Worm (Caenorhabditis elegans) whole organism, midembryonic: ENCODE measurements around the gene oxy-4.

ENCODE experiments used
- T22C8.4 ChIP-seq: fragments of 200-800 bp; sonication (Bioruptor generic); IDR thresholded peaks from 2 replicates; pipeline ENCODE4 v1.3.6; 2022; ENCODE audit warnings: missing genetic modification characterization, missing compliant biosample characterization
- flt-1 ChIP-seq: fragments of 200-800 bp; sonication (Bioruptor generic); IDR thresholded peaks from 2 replicates; pipeline ENCODE4 v1.3.6; 2022; ENCODE audit warnings: missing genetic modification characterization, missing compliant biosample characterization
- klf-2 ChIP-seq: fragments of 200-800 bp; sonication (Bioruptor generic); conservative IDR thresholded peaks from 2 replicates; pipeline ENCODE4 v1.3.6; 2022; ENCODE audit warnings: missing genetic modification reagents, missing genetic modification characterization, missing compliant biosample characterization
- tab-1 ChIP-seq: fragments of 200-800 bp; sonication (Bioruptor generic); IDR thresholded peaks from 2 replicates; pipeline ENCODE4 v1.3.6; 2022; ENCODE audit warnings: missing genetic modification characterization, missing compliant biosample characterization
- ztf-29 ChIP-seq: fragments of 200-800 bp; sonication (Bioruptor generic); IDR thresholded peaks from 2 replicates; pipeline ENCODE4 v1.3.6; 2022; ENCODE audit warnings: missing genetic modification reagents, missing genetic modification characterization, missing compliant biosample characterization

DNA sequence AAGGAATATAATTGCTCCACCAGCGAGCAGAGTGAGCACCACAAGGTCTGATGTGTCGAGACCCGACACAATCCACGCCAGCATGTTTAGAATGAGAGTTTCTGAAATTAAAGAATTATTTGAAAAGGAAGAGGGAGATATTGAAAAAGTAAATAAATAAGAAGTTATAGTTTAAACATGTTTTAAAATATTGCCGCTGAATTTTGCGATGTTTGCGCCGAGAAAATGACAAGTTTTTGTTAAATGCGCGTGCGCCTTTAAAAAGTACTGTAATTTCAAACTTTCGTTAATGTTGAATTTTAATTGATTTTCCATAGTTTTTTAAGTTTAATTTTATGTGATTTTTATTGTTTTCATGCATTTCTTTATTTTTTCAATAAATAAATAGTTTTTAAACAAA, 41.0 kb upstream of the oxy-4 start, which contains the start of gene emb-8:
- TF ChIP-seq T22C8.4 (GFP tag; lab: Robert Waterston, UW), result no peak
- no peak for TF ChIP-seq tab-1 (GFP tag; lab: Robert Waterston, UW)
- TF ChIP-seq flt-1 (GFP tag; lab: Robert Waterston, UW), result no peak
- TF ChIP-seq klf-2, result no peak
- no peak for TF ChIP-seq ztf-29 (GFP tag; lab: Robert Waterston, UW)
